Fruit fly (Drosophila melanogaster): ENCODE data around the gene CG31697.

The CG31697 gene

DNA sequence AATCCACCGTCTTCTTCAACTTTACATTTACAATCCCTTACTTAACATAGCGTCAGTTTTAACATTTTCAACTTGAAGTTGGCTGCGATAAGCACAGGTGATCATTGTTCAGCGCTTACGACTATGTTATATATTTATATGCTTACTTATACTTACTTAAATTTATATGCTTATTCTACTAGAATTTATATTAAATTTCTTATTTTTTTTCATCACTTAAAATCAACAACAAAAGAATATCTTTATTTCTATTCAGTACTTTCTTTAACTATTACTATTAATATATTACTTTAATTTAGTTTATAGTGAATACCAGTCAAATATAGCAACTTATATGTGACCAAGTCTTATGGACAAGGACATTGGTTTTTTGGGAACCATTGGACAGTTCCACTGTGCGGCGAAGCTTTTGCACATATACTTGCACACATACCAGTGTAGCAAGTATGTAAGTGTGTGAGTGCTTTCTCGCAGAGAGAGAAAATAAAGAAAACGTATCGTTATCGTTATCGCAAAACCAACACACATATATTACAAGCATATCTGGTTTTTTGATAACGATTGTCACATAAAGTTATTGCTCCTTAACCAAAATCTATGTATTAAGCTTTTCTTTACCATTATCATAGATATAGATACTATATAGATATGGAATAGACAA is 18.0 kb upstream of the CG31697 start, which contains the start of gene Hasp (continued):
- TF ChIP-seq bab2 (GFP tag; optimal IDR thresholded peaks at IDR 0.05) = no peak
- no peak for TF ChIP-seq B-H1 (GFP tag; IDR thresholded peaks at IDR 0.05)
- peak; percentile 54 for TF ChIP-seq CG8290 (GFP tag; optimal IDR thresholded peaks at IDR 0.05)
- no peak for TF ChIP-seq CG8290 (tag; optimal IDR thresholded peaks at IDR 0.05)
- TF ChIP-seq pho (GFP tag; optimal IDR thresholded peaks at IDR 0.05) = no peak
- peak; percentile 12 for TF ChIP-seq CG6813 (GFP tag; optimal IDR thresholded peaks at IDR 0.05)
- TF ChIP-seq eyg (GFP tag; optimal IDR thresholded peaks at IDR 0.05) = no peak
- TF ChIP-seq chinmo (GFP tag; IDR thresholded peaks at IDR 0.05; ENCODE audit: partially characterized antibody) = peak; percentile 72; the same call in 1 of the 4 replicates
- peak; percentile 40 for TF ChIP-seq slou (GFP tag; optimal IDR thresholded peaks at IDR 0.05)
- peak in 1 of 2 experiments; percentile 70 for TF ChIP-seq Hr51 (GFP tag; optimal IDR thresholded peaks at IDR 0.05)
- no peak for TF ChIP-seq HLH54F (GFP tag; optimal IDR thresholded peaks at IDR 0.05)
- no peak for TF ChIP-seq Tbp (GFP tag; optimal IDR thresholded peaks at IDR 0.05)
- no peak for TF ChIP-seq sima (GFP tag; optimal IDR thresholded peaks at IDR 0.05)
- no peak for TF ChIP-seq D19B (GFP tag; optimal IDR thresholded peaks at IDR 0.05)
- peak; percentile 59 for TF ChIP-seq gcm (GFP tag; optimal IDR thresholded peaks at IDR 0.05)
- peak; percentile 36 for TF ChIP-seq CG12104 (GFP tag; optimal IDR thresholded peaks at IDR 0.05)
- TF ChIP-seq jing (GFP tag; optimal IDR thresholded peaks at IDR 0.05) = no peak
- peak; percentile 59 for TF ChIP-seq slbo (GFP tag; IDR thresholded peaks at IDR 0.05)
- peak; percentile 14 for TF ChIP-seq CG12155 (GFP tag; optimal IDR thresholded peaks at IDR 0.05)
- no peak for TF ChIP-seq Vsx1 (GFP tag; optimal IDR thresholded peaks at IDR 0.05)
- TF ChIP-seq Mrtf (GFP tag; IDR thresholded peaks at IDR 0.05) = no peak
- TF ChIP-seq luna (GFP tag; optimal IDR thresholded peaks at IDR 0.05) = no peak
- TF ChIP-seq CG17186 (GFP tag; optimal IDR thresholded peaks at IDR 0.05) = no peak
- TF ChIP-seq eve (GFP tag; optimal IDR thresholded peaks at IDR 0.05) = no peak
- TF ChIP-seq Lpt (GFP tag; optimal IDR thresholded peaks at IDR 0.05) = no peak
- peak; percentile 90 for TF ChIP-seq nerfin-2 (GFP tag; IDR thresholded peaks at IDR 0.05; ENCODE audit: partially characterized antibody)
- TF ChIP-seq Trl (optimal IDR thresholded peaks at IDR 0.05) = peak; percentile 11 to 19
- TF ChIP-seq Trl (GFP tag; optimal IDR thresholded peaks at IDR 0.05) = no peak
- no peak for TF ChIP-seq CG8478 (optimal IDR thresholded peaks at IDR 0.05)
- peak; percentile 89 for TF ChIP-seq cg (GFP tag; optimal IDR thresholded peaks at IDR 0.05)
- TF ChIP-seq ase (GFP tag; IDR thresholded peaks at IDR 0.05) = peak; percentile 40; the same call in 1 of the 3 replicates
- peak; percentile 59 for TF ChIP-seq CG8388 (GFP tag; optimal IDR thresholded peaks at IDR 0.05)
- no peak for TF ChIP-seq CG2889 (GFP tag; IDR thresholded peaks at IDR 0.05)
- peak; percentile 72 for TF ChIP-seq CG2116 (GFP tag; optimal IDR thresholded peaks at IDR 0.05)
- TF ChIP-seq Stat92E (GFP tag; optimal IDR thresholded peaks at IDR 0.05) = no peak
- TF ChIP-seq CG18599 (GFP tag; optimal IDR thresholded peaks at IDR 0.05) = peak; percentile 53
- peak; percentile 2 for TF ChIP-seq CG30020 (tag; optimal IDR thresholded peaks at IDR 0.05)
- TF ChIP-seq Dll (GFP tag; IDR thresholded peaks at IDR 0.05; ENCODE audit: partially characterized antibody) = peak; percentile 68
- no peak for TF ChIP-seq Hr78 (GFP tag; optimal IDR thresholded peaks at IDR 0.05)
- TF ChIP-seq CG31365 (tag; optimal IDR thresholded peaks at IDR 0.05) = no peak
- TF ChIP-seq CG4854 (GFP tag; optimal IDR thresholded peaks at IDR 0.05) = no peak
- no peak for TF ChIP-seq CG11696 (GFP tag; IDR thresholded peaks at IDR 0.05)
- TF ChIP-seq CG8281 (tag; optimal IDR thresholded peaks at IDR 0.05) = no peak
- TF ChIP-seq CG6254 (GFP tag; optimal IDR thresholded peaks at IDR 0.05) = peak; percentile 53
- TF ChIP-seq Optix (GFP tag; IDR thresholded peaks at IDR 0.05) = no peak
- peak; percentile 46 for TF ChIP-seq CG4424 (GFP tag; optimal IDR thresholded peaks at IDR 0.05)
- TF ChIP-seq CG6765 (GFP tag; optimal IDR thresholded peaks at IDR 0.05) = no peak
- peak; percentile 35 for TF ChIP-seq NfI (GFP tag; optimal IDR thresholded peaks at IDR 0.05)
- TF ChIP-seq Spps (tag; optimal IDR thresholded peaks at IDR 0.05) = peak; percentile 52
- TF ChIP-seq CG31224 (GFP tag; IDR thresholded peaks at IDR 0.05) = peak; percentile 50; the same call in 1 of the 2 replicates

All from whole organism, embryonic.